Worm (Caenorhabditis elegans): Measurements from ENCODE around the gene T14B4.8.
"Not testable (repeated sequence)": the region's sequence is repeated elsewhere in the genome, so short reads cannot be mapped to it uniquely, and the experiment has no call there.

Gene T14B4.8

ce11 chrII:6729331-6729730 lies at the start of gene T14B4.8:
T14B4.8 (minus strand) TSS chrII:6729390.
- TF ChIP-seq tbx-2 (tag; optimal IDR thresholded peaks at IDR 0.05), result peak; percentile 21
- peak; percentile 63 for TF ChIP-seq unc-55 (GFP tag; optimal IDR thresholded peaks at IDR 0.05)
- peak; percentile 31 for TF ChIP-seq ceh-31 (tag; optimal IDR thresholded peaks at IDR 0.05)
- no peak for TF ChIP-seq zip-5 (tag; optimal IDR thresholded peaks at IDR 0.05)
- peak; percentile 12 for TF ChIP-seq nfya-1 (tag; optimal IDR thresholded peaks at IDR 0.05)
- TF ChIP-seq elt-2 (tag; optimal IDR thresholded peaks at IDR 0.05), result peak; percentile 2
- TF ChIP-seq dve-1 (tag; optimal IDR thresholded peaks at IDR 0.05), result no peak
- TF ChIP-seq madf-2 (tag; optimal IDR thresholded peaks at IDR 0.05), result no peak
- TF ChIP-seq ceh-24 (tag; optimal IDR thresholded peaks at IDR 0.05), result no peak
- TF ChIP-seq gmeb-2 (tag; optimal IDR thresholded peaks at IDR 0.05), result no peak
- TF ChIP-seq unc-42 (tag; optimal IDR thresholded peaks at IDR 0.05), result peak; percentile 57

ce11 chrII:6776418-6777034 lies 47.3 kb upstream of the T14B4.8 start, which contains the start of gene ssup-72:
ssup-72 (plus strand) TSS chrII:6776598.
- TF ChIP-seq nfya-1 (tag; optimal IDR thresholded peaks at IDR 0.05), result peak; percentile 4
- TF ChIP-seq ceh-2 (tag; optimal IDR thresholded peaks at IDR 0.05), result peak; percentile 77
- peak; percentile 72 for TF ChIP-seq hlh-8 (tag; optimal IDR thresholded peaks at IDR 0.05)
- peak; percentile 9 for TF ChIP-seq ceh-34 (tag; optimal IDR thresholded peaks at IDR 0.05)
- TF ChIP-seq K02D7.2 (tag; optimal IDR thresholded peaks at IDR 0.05), result no peak
- TF ChIP-seq ceh-48 (tag; optimal IDR thresholded peaks at IDR 0.05), result no peak
- TF ChIP-seq C08G9.2 (tag; optimal IDR thresholded peaks at IDR 0.05), result peak; percentile 83
- TF ChIP-seq ceh-31 (tag; optimal IDR thresholded peaks at IDR 0.05), result peak; percentile 88
- TF ChIP-seq ref-2 (tag; optimal IDR thresholded peaks at IDR 0.05), result peak; percentile 35
- TF ChIP-seq tbx-7 (tag; optimal IDR thresholded peaks at IDR 0.05), result peak; percentile 82
- TF ChIP-seq Y22D7AL.16 (tag; optimal IDR thresholded peaks at IDR 0.05), result no peak
- no peak for TF ChIP-seq gmeb-2 (tag; optimal IDR thresholded peaks at IDR 0.05)
- TF ChIP-seq rnt-1 (tag; optimal IDR thresholded peaks at IDR 0.05), result peak; percentile 33
- TF ChIP-seq dve-1 (tag; optimal IDR thresholded peaks at IDR 0.05), result no peak
- peak; percentile 39 for TF ChIP-seq elt-2 (tag; optimal IDR thresholded peaks at IDR 0.05)
- no peak for TF ChIP-seq pha-4 (tag; optimal IDR thresholded peaks at IDR 0.05)
- TF ChIP-seq ceh-24 (tag; optimal IDR thresholded peaks at IDR 0.05), result no peak
- peak; percentile 32 for TF ChIP-seq unc-42 (tag; optimal IDR thresholded peaks at IDR 0.05)
- no peak; the same call in 1 of the 2 replicates for TF ChIP-seq sox-2 (GFP tag; IDR thresholded peaks at IDR 0.05)
- peak; percentile 14 for TF ChIP-seq lim-6 (tag; optimal IDR thresholded peaks at IDR 0.05)
- peak; percentile 22 for TF ChIP-seq ceh-14 (tag; optimal IDR thresholded peaks at IDR 0.05)
- TF ChIP-seq syd-9 (tag; optimal IDR thresholded peaks at IDR 0.05), result no peak
- TF ChIP-seq ahr-1 (tag; optimal IDR thresholded peaks at IDR 0.05), result no peak
- TF ChIP-seq sox-4 (tag; optimal IDR thresholded peaks at IDR 0.05), result no peak
- no peak for TF ChIP-seq ceh-22 (tag; optimal IDR thresholded peaks at IDR 0.05)
- peak; percentile 59 for TF ChIP-seq zip-5 (tag; optimal IDR thresholded peaks at IDR 0.05)
- peak; percentile 67 for TF ChIP-seq ets-4 (tag; optimal IDR thresholded peaks at IDR 0.05)
- TF ChIP-seq tbx-2 (tag; optimal IDR thresholded peaks at IDR 0.05), result peak; percentile 74

ce11 chrII:6775076-6775475 lies 45.9 kb upstream of the T14B4.8 start, which contains the start of gene agr-1:
agr-1 (minus strand) TSS chrII:6775176.
- not testable (repeated sequence) for TF ChIP-seq ref-2 (tag; optimal IDR thresholded peaks at IDR 0.05); lin-11 (tag; optimal IDR thresholded peaks at IDR 0.05); ceh-19 (GFP tag; optimal IDR thresholded peaks at IDR 0.05)

- no peak for TF ChIP-seq ceh-2 (tag; optimal IDR thresholded peaks at IDR 0.05)
- TF ChIP-seq unc-42 (tag; optimal IDR thresholded peaks at IDR 0.05), result peak; percentile 29
- TF ChIP-seq unc-3 (GFP tag; conservative IDR thresholded peaks at IDR 0.05), result no peak
- TF ChIP-seq unc-3 (tag; optimal IDR thresholded peaks at IDR 0.05), result peak; percentile 34
- no peak for TF ChIP-seq lin-11 (tag; optimal IDR thresholded peaks at IDR 0.05)
- TF ChIP-seq nhr-11 (tag; optimal IDR thresholded peaks at IDR 0.05), result no peak
- no peak for TF ChIP-seq gmeb-2 (tag; optimal IDR thresholded peaks at IDR 0.05)
These were observed 43.3 kb upstream of the T14B4.8 start for ce11 chrII:6772482-6772881.

Data from whole organism, late embryonic.